Fruit fly (Drosophila melanogaster) whole organism, pupa: ENCODE data around the gene raskol.

Experiments
- CG17806 ChIP-seq: fragments of 200-800 bp; sonication (Bioruptor generic); optimal IDR thresholded peaks from 2 replicates; lab custom pipeline; 2018; ENCODE audit warnings: missing biosample characterization, mild to moderate bottlenecking, missing genetic modification characterization, moderate library complexity
- fd96Ca ChIP-seq: fragments of 200-800 bp; sonication (Bioruptor generic); IDR thresholded peaks from 3 replicates; pipeline ENCODE4 v1.3.6; 2022; ENCODE audit warnings: missing biosample characterization, missing genetic modification characterization
- gl ChIP-seq: fragments of 200-800 bp; sonication (Bioruptor generic); optimal IDR thresholded peaks from 2 replicates; lab custom pipeline; 2018; ENCODE audit warnings: missing biosample characterization, mild to moderate bottlenecking, missing genetic modification characterization

DNA sequence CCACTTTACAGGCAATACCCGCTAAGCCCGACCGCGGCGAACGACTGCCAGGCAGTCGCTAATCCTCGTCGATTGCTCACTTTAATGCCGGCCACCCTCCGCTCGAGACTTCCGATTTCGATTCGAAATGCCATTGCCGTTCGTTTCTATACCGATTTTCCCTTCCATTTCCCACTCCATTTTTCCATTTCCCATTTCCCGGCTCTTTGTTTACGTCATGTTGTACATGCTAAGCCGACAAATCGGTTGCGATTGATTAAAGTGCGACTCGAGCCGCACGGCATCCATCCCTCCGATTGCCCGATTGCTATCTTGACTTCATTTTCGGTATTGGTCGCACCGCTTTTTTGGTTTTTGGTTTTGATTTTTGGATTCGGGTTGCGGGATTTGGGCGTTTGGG lies 46.9 kb downstream of the raskol start:
- TF ChIP-seq gl (tag; lab: Kevin White, UChicago) (no peak), CG17806 (tag; lab: Kevin White, UChicago) (no peak), fd96Ca (GFP tag; lab: Robert Waterston, UW) (no peak)
